Fruit fly (Drosophila melanogaster): Measurements from ENCODE around the gene Nf-YC.

Gene Nf-YC

DNA sequence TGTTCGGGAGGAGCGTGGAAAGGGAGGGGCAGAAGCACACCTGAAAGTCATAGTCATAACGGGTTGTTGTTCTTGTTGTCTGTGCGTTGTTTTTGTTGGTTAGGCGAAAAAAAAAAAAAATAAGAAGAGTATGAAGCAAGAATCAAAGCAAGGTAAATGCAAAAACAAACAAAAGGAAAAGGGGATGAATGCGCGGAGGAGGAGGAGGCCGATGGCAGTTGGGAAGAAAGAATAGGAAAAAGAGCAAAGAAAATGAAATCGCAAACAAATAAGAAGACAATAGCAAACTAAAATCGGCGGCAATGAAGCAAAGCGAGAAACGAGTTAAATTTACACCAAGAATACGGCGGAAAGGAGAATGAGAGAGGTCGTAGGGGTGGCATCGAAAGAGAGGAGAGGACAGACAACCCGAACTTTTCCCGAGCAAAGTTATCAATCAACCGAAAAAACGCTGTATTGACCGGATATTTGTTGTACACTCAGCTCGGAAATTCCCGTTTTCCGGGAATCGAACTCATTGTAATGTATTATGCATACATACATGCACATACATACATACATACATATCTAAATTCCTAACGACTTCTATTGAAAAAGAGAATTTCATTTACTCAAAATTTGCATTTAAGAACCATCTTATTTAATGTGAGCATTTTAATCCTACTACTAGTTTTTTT lies 39.8 kb upstream of the Nf-YC start:
- TF ChIP-seq CG14711 (tag; optimal IDR thresholded peaks at IDR 0.05) (peak; percentile 28), pad (GFP tag; optimal IDR thresholded peaks at IDR 0.05) (no peak)

DNA sequence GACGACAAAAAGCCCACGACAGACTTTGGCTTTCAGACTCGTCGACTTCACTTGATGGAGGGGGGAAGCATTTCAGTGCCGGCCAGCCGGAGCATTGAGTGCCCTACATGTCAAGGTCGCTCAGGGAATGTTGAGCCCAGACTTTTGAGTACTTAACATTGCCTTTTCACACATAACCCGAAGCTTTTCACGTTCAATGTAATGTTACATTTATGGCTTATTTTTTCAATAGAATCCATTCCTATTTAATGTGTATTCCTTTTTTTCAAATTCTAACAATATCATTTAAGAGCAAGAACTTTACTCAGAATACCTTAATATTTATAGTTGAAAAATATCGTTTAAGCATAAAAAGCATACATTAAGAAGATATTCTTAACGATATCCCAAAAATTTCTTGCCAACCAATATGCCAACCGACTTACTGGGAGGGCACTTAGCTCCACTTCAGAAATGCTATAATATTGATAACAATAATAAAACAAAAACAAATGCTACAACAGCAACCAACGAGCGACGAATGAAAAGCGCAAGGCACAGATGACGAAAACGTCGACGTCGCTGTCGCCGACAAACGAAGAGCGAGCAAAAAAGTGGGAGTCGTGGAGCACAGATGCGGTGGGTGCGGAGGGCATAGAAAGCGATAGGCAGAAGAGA lies 39.2 kb upstream of the Nf-YC start:
- TF ChIP-seq tj (GFP tag; optimal IDR thresholded peaks at IDR 0.05): peak; percentile 58
- peak; percentile 82 for TF ChIP-seq pad (GFP tag; optimal IDR thresholded peaks at IDR 0.05)
- TF ChIP-seq ovo (GFP tag; optimal IDR thresholded peaks at IDR 0.05): no peak
- no peak for TF ChIP-seq cic (GFP tag; optimal IDR thresholded peaks at IDR 0.05)
- peak; percentile 63 for TF ChIP-seq Clk (GFP tag; optimal IDR thresholded peaks at IDR 0.05)
- TF ChIP-seq CG7101 (tag; optimal IDR thresholded peaks at IDR 0.05): peak; percentile 60
- TF ChIP-seq kay (GFP tag; ENCODE audit: borderline replicate concordance): peak; percentile 25
- TF ChIP-seq Crg-1 (GFP tag; optimal IDR thresholded peaks at IDR 0.05): no peak
- TF ChIP-seq Hr96 (GFP tag; optimal IDR thresholded peaks at IDR 0.05): peak; percentile 93
- TF ChIP-seq toe (GFP tag; optimal IDR thresholded peaks at IDR 0.05): peak; percentile 48
- TF ChIP-seq CG7045 (GFP tag; optimal IDR thresholded peaks at IDR 0.05): peak; percentile 68
- no peak for TF ChIP-seq cnc (optimal IDR thresholded peaks at IDR 0.05)
- TF ChIP-seq bab1 (GFP tag; optimal IDR thresholded peaks at IDR 0.05): peak; percentile 30
- no peak for TF ChIP-seq CG33017 (tag; optimal IDR thresholded peaks at IDR 0.05)
- TF ChIP-seq CG5204 (GFP tag; optimal IDR thresholded peaks at IDR 0.05): peak; percentile 36
- TF ChIP-seq Mnt (GFP tag; optimal IDR thresholded peaks at IDR 0.05): no peak
- TF ChIP-seq CG12768 (GFP tag; optimal IDR thresholded peaks at IDR 0.05): peak; percentile 80
- peak; percentile 75 for TF ChIP-seq CG1620 (GFP tag; optimal IDR thresholded peaks at IDR 0.05)
- TF ChIP-seq CG14711 (tag; optimal IDR thresholded peaks at IDR 0.05): peak; percentile 66
- TF ChIP-seq CG11617 (GFP tag; optimal IDR thresholded peaks at IDR 0.05): peak; percentile 86

DNA sequence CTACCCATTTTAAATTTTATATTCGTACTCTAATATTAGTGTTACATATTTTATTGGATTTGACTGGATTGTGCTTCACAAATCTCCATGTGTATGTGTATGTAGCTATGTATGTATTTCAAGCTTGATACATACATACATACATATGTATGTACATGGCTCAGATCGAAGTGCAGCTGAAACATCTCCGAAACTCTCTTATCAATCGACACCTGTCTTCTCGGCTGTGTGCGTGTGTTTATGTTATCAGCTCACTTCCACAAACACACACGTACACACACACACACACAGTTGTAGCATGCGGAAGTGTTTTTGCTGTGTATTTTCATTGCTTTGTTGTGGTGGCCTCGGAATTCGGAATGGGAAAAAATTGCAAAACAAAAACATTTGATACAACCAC lies 38.5 kb upstream of the Nf-YC start:
- TF ChIP-seq CG33017 (tag; optimal IDR thresholded peaks at IDR 0.05) (no peak), Hr96 (GFP tag; optimal IDR thresholded peaks at IDR 0.05) (no peak), pad (GFP tag; optimal IDR thresholded peaks at IDR 0.05) (no peak), CG14711 (tag; optimal IDR thresholded peaks at IDR 0.05) (no peak), CG7045 (GFP tag; optimal IDR thresholded peaks at IDR 0.05) (no peak), kay (GFP tag; ENCODE audit: borderline replicate concordance) (no peak), Clk (GFP tag; optimal IDR thresholded peaks at IDR 0.05) (no peak), toe (GFP tag; optimal IDR thresholded peaks at IDR 0.05) (no peak), Mnt (GFP tag; optimal IDR thresholded peaks at IDR 0.05) (no peak), tj (GFP tag; optimal IDR thresholded peaks at IDR 0.05) (no peak), cnc (optimal IDR thresholded peaks at IDR 0.05) (no peak), CG12768 (GFP tag; optimal IDR thresholded peaks at IDR 0.05) (no peak), CG1620 (GFP tag; optimal IDR thresholded peaks at IDR 0.05) (no peak), Crg-1 (GFP tag; optimal IDR thresholded peaks at IDR 0.05) (no peak), ovo (GFP tag; optimal IDR thresholded peaks at IDR 0.05) (no peak), CG11617 (GFP tag; optimal IDR thresholded peaks at IDR 0.05) (no peak), bab1 (GFP tag; optimal IDR thresholded peaks at IDR 0.05) (no peak), CG5204 (GFP tag; optimal IDR thresholded peaks at IDR 0.05) (no peak), CG7101 (tag; optimal IDR thresholded peaks at IDR 0.05) (no peak)

DNA sequence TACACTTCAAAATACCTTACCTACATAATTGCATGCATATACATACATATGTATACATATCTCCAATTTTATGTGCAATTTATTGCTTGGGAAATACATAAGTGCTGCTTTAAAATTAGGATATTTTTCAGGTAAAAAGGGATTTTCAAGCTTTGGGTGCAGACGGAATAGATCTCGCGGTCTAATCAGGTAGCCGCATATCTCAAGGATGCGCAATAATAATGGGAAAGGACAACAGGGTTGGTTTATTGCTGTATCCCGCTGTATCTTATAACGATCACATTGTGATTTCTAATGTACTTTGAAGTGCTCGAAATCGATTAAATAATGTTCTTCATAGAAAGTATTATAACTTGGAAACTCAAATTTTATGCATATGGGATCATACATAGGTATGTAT lies 37.0 kb upstream of the Nf-YC start:
- TF ChIP-seq toe (GFP tag; optimal IDR thresholded peaks at IDR 0.05) (no peak), pad (GFP tag; optimal IDR thresholded peaks at IDR 0.05) (no peak), CG5204 (GFP tag; optimal IDR thresholded peaks at IDR 0.05) (no peak), CG33017 (tag; optimal IDR thresholded peaks at IDR 0.05) (no peak), CG11617 (GFP tag; optimal IDR thresholded peaks at IDR 0.05) (no peak), ovo (GFP tag; optimal IDR thresholded peaks at IDR 0.05) (no peak), CG7045 (GFP tag; optimal IDR thresholded peaks at IDR 0.05) (no peak), Mnt (GFP tag; optimal IDR thresholded peaks at IDR 0.05) (no peak), CG7101 (tag; optimal IDR thresholded peaks at IDR 0.05) (no peak), CG14711 (tag; optimal IDR thresholded peaks at IDR 0.05) (no peak), CG12768 (GFP tag; optimal IDR thresholded peaks at IDR 0.05) (no peak), Crg-1 (GFP tag; optimal IDR thresholded peaks at IDR 0.05) (no peak), kay (GFP tag; ENCODE audit: borderline replicate concordance) (no peak), Hr96 (GFP tag; optimal IDR thresholded peaks at IDR 0.05) (no peak), Clk (GFP tag; optimal IDR thresholded peaks at IDR 0.05) (no peak), cnc (optimal IDR thresholded peaks at IDR 0.05) (no peak), bab1 (GFP tag; optimal IDR thresholded peaks at IDR 0.05) (no peak), tj (GFP tag; optimal IDR thresholded peaks at IDR 0.05) (no peak)

DNA sequence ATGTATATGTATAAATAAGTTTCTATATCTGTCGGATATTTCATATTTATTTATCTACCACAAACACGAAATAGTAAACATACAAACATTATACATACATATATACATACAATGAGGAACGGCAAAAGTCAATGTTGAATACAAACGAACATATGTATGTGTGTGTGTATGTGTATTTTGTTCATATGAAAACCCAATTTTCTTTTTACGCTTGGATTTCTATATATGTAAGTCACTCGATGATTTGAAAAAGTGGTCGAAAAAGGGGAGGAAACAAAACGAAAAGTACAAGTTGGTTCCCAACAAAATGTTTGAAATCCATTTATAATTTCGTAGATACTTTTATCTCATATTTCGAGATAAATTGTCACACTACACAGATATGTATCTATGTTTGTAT lies 36.5 kb upstream of the Nf-YC start:
- TF ChIP-seq CG5204 (GFP tag; optimal IDR thresholded peaks at IDR 0.05) (no peak), CG14711 (tag; optimal IDR thresholded peaks at IDR 0.05) (no peak), pad (GFP tag; optimal IDR thresholded peaks at IDR 0.05) (no peak), kay (GFP tag; ENCODE audit: borderline replicate concordance) (peak; percentile 73), bab1 (GFP tag; optimal IDR thresholded peaks at IDR 0.05) (no peak)

DNA sequence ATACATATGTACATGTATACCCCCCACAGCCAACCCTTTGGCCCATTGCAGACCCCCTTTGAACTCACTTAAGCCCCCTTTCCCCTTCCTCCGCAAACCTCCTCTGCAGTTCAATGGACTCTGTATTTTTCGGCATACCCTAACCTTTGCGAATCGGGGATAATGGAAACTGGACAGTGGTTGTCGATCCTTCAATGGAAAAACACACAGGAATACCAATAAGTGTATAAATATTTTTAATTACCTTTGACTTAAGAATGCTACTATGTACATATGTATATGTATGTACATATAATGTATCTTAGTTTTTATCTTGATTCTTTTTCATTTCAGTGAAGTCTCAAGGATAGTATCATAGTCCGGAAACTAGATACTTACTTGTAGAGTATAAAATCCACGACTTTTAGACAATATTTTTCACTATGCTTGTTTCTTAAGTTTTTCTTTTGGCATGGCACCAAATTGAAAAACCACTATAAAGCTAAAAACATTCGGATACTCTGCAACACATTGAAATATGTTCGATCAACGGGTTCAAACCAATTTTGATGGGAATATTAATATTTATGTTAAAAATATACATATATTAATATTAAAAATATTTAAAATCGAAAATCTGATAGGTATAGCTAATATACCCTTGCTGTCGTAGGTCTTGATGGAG lies 35.7 kb upstream of the Nf-YC start:
- peak; percentile 52 for TF ChIP-seq CG14711 (tag; optimal IDR thresholded peaks at IDR 0.05)
- no peak for TF ChIP-seq cic (GFP tag; optimal IDR thresholded peaks at IDR 0.05)
- TF ChIP-seq kay (GFP tag; ENCODE audit: borderline replicate concordance): no peak
- peak; percentile 10 for TF ChIP-seq CG33017 (tag; optimal IDR thresholded peaks at IDR 0.05)
- TF ChIP-seq CG7101 (tag; optimal IDR thresholded peaks at IDR 0.05): peak; percentile 16
- no peak for TF ChIP-seq CG7045 (GFP tag; optimal IDR thresholded peaks at IDR 0.05)
- TF ChIP-seq CG5204 (GFP tag; optimal IDR thresholded peaks at IDR 0.05): no peak
- no peak for TF ChIP-seq Crg-1 (GFP tag; optimal IDR thresholded peaks at IDR 0.05)
- no peak for TF ChIP-seq ovo (GFP tag; optimal IDR thresholded peaks at IDR 0.05)
- peak; percentile 72 for TF ChIP-seq bab1 (GFP tag; optimal IDR thresholded peaks at IDR 0.05)

Data from whole organism, adult.